Worm (Caenorhabditis elegans): ENCODE measurements around the gene atln-1.

atln-1 gene

DNA sequence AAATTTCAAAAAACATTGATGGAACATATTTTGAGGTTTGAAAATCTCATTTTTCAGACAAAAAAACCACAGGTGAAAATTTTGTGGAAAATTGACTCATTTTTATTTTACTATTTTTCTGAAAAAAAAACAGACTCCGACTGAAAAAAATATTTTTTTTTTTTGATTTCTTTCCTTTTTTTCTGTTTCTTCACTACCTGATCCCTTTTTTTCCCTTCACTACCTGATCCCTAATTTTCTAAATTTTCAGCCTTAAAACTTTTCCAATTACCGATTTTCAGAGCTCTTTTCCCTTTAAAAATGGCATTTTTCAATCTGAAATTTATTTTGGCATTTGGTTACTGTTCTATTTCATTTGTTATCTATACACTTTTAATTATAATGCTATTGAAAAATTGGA lies 26.1 kb upstream of the atln-1 start, which contains the start of gene Y54G2A.77:
TSS of gene Y54G2A.77 (plus strand) at position 301 of the 400 bp plus-strand sequence.
- TF ChIP-seq fax-1 (tag; optimal IDR thresholded peaks at IDR 0.05) (no peak), K02D7.2 (tag; optimal IDR thresholded peaks at IDR 0.05) (no peak), syd-9 (tag; optimal IDR thresholded peaks at IDR 0.05) (no peak), nfya-1 (tag; optimal IDR thresholded peaks at IDR 0.05) (no peak), fkh-10 (GFP tag; optimal IDR thresholded peaks at IDR 0.05) (no peak), eyg-1 (tag; optimal IDR thresholded peaks at IDR 0.05) (no peak), nhr-232 (tag; optimal IDR thresholded peaks at IDR 0.05) (no peak)

DNA sequence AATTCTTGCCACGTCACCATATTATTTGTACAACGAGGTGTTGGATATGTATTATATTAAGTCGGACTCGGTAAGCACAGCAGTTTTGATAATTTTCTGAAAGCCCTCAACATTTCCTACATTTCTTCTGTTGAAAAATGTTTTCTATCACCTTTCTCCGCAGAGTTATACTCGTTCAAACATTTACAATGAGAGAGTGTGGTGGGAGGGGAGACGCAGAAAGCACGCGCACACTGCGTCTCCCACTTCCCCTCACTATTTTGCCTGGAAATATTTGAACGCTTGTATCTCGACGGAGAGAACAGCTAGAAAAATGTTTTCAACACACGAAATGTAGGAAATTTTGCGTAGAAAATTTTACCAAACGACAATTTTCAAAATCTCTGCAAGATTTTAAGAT lies 24.3 kb upstream of the atln-1 start:
- TF ChIP-seq ceh-31 (tag; optimal IDR thresholded peaks at IDR 0.05) (no peak), ceh-18 (tag; optimal IDR thresholded peaks at IDR 0.05) (no peak), nhr-232 (tag; optimal IDR thresholded peaks at IDR 0.05) (no peak), ztf-16 (tag; optimal IDR thresholded peaks at IDR 0.05) (no peak), hlh-30 (tag; optimal IDR thresholded peaks at IDR 0.05; ENCODE audit: insufficient read depth) (no peak), ets-4 (tag; optimal IDR thresholded peaks at IDR 0.05) (no peak), zip-5 (tag; optimal IDR thresholded peaks at IDR 0.05) (no peak), ceh-24 (tag; optimal IDR thresholded peaks at IDR 0.05) (no peak), tbx-7 (tag; optimal IDR thresholded peaks at IDR 0.05) (no peak), ceh-45 (GFP tag; IDR thresholded peaks at IDR 0.05) (no peak), ceh-30 (tag; optimal IDR thresholded peaks at IDR 0.05) (no peak), sox-2 (GFP tag; IDR thresholded peaks at IDR 0.05) (no peak), lim-6 (tag; optimal IDR thresholded peaks at IDR 0.05) (no peak), pha-2 (tag; optimal IDR thresholded peaks at IDR 0.05) (no peak), K09A11.1 (tag; optimal IDR thresholded peaks at IDR 0.05; ENCODE audit: insufficient read depth) (no peak)

ce11 chrIV:2765048-2765708 lies 23.3 kb upstream of the atln-1 start:
- TF ChIP-seq odd-2 (tag; optimal IDR thresholded peaks at IDR 0.05) (no peak), dmd-4 (tag; optimal IDR thresholded peaks at IDR 0.05; ENCODE audit: borderline replicate concordance) (no peak), pha-4 (tag; optimal IDR thresholded peaks at IDR 0.05) (no peak), tbx-2 (tag; optimal IDR thresholded peaks at IDR 0.05) (no peak), nhr-232 (tag; optimal IDR thresholded peaks at IDR 0.05) (no peak), ttx-3 (tag; optimal IDR thresholded peaks at IDR 0.05) (no peak), ahr-1 (tag; optimal IDR thresholded peaks at IDR 0.05) (no peak), ceh-34 (tag; optimal IDR thresholded peaks at IDR 0.05) (no peak), pha-2 (tag; optimal IDR thresholded peaks at IDR 0.05) (no peak), unc-86 (tag; optimal IDR thresholded peaks at IDR 0.05) (no peak), hlh-6 (tag; optimal IDR thresholded peaks at IDR 0.05) (no peak), elt-2 (tag; optimal IDR thresholded peaks at IDR 0.05) (no peak), pax-1 (tag; optimal IDR thresholded peaks at IDR 0.05) (no peak), npax-4 (tag; optimal IDR thresholded peaks at IDR 0.05) (no peak), ceh-9 (tag; optimal IDR thresholded peaks at IDR 0.05) (no peak), ceh-2 (tag; optimal IDR thresholded peaks at IDR 0.05) (no peak), sox-4 (tag; optimal IDR thresholded peaks at IDR 0.05) (no peak), ceh-45 (GFP tag; IDR thresholded peaks at IDR 0.05) (no peak), ceh-48 (tag; optimal IDR thresholded peaks at IDR 0.05) (no peak)

- no peak for TF ChIP-seq pha-2 (tag; optimal IDR thresholded peaks at IDR 0.05)
Measured at ce11 chrIV:2770067-2770466, 18.4 kb upstream of the atln-1 start.
